Worm (Caenorhabditis elegans): ENCODE measurements around the gene abhd-12.

DNA sequence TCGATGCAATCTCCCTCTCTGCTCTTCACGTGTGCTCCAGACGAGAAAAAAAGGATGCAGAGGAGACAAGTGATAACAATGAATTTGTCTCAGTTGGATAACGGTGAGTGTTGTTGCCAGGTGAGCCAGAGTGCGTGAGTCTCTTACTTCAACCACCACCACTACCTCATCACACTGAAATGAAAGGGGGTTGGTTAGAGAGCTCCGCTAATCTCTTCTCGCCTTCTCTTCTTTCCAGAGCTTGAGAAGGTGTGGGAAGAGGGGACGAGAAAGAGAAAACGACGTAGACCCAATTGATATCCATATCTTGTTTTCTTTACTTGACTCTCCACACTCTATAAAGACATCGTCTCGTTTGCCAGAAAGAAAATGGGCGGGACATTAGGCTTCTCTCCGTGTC is 12.3 kb upstream of the abhd-12 start:
- TF ChIP-seq klf-2 (GFP tag; conservative IDR thresholded peaks at IDR 0.05) (no peak), flt-1 (GFP tag; IDR thresholded peaks at IDR 0.05) (no peak), tab-1 (GFP tag; IDR thresholded peaks at IDR 0.05) (no peak), ref-1 (GFP tag; conservative IDR thresholded peaks at IDR 0.05) (no peak), T22C8.4 (GFP tag; IDR thresholded peaks at IDR 0.05) (no peak), ztf-23 (GFP tag; IDR thresholded peaks at IDR 0.05) (no peak), med-1 (GFP tag; optimal IDR thresholded peaks at IDR 0.05; ENCODE audit: insufficient read depth) (no peak), ztf-29 (GFP tag; IDR thresholded peaks at IDR 0.05) (no peak), cog-1 (tag; optimal IDR thresholded peaks at IDR 0.05) (no peak)

Measured in whole organism, midembryonic.